Worm (Caenorhabditis elegans): ENCODE results near the gene ZC449.4.

ce11 chrX:5015775-5016174, 18.0 kb downstream of the ZC449.4 start, which contains the start of gene ZC449.8:
- TF ChIP-seq snpc-4 (tag; optimal IDR thresholded peaks at IDR 0.05) (no peak), Y55F3AM.14 (GFP tag; optimal IDR thresholded peaks at IDR 0.05) (no peak), ama-1 (optimal IDR thresholded peaks at IDR 0.05) (no peak), elt-1 (tag; optimal IDR thresholded peaks at IDR 0.05) (no peak), zag-1 (tag; optimal IDR thresholded peaks at IDR 0.05) (no peak), fos-1 (tag; optimal IDR thresholded peaks at IDR 0.05) (no peak), ztf-11 (tag; optimal IDR thresholded peaks at IDR 0.05) (no peak), unc-62 (GFP tag; optimal IDR thresholded peaks at IDR 0.05) (no peak)
